Fruit fly (Drosophila melanogaster) whole organism, prepupa: ENCODE results near the gene CG14085.

Source experiments
- Blimp-1 ChIP-seq: fragments of 200-800 bp; sonication (Bioruptor generic); optimal IDR thresholded peaks from 3 replicates; lab custom pipeline; 2017; ENCODE audit warnings: missing biosample characterization, missing genetic modification characterization, mild to moderate bottlenecking, moderate library complexity, missing genetic modification reagents
- CG10631 ChIP-seq: fragments of 200-800 bp; sonication (Bioruptor generic); optimal IDR thresholded peaks from 2 replicates; lab custom pipeline; 2016; ENCODE audit warnings: missing biosample characterization, missing genetic modification characterization
- CG11294 ChIP-seq: fragments of 200-800 bp; sonication (Bioruptor generic); IDR thresholded peaks from 2 replicates; pipeline ENCODE4 v1.3.6; 2022; ENCODE audit warnings: missing biosample characterization, missing genetic modification characterization
- CG11762 ChIP-seq: fragments of 200-800 bp; sonication (Bioruptor generic); optimal IDR thresholded peaks from 3 replicates; lab custom pipeline; 2016; ENCODE audit warnings: missing biosample characterization, missing genetic modification characterization; ENCODE audit not compliant: insufficient read depth
- CG11902 ChIP-seq: fragments of 200-800 bp; sonication (Bioruptor generic); optimal IDR thresholded peaks from 3 replicates; lab custom pipeline; 2016; ENCODE audit warnings: missing biosample characterization, missing genetic modification characterization
- CG15336 ChIP-seq: fragments of 200-800 bp; sonication (Bioruptor generic); IDR thresholded peaks from 2 replicates; pipeline ENCODE4 v1.3.6; 2022; ENCODE audit warnings: missing biosample characterization, missing genetic modification characterization
- CG1621 ChIP-seq: fragments of 200-800 bp; sonication (Bioruptor generic); optimal IDR thresholded peaks from 3 replicates; lab custom pipeline; 2018; ENCODE audit warnings: missing biosample characterization, mild to moderate bottlenecking, missing genetic modification characterization
- CG16779 ChIP-seq: fragments of 200-800 bp; sonication (Bioruptor generic); optimal IDR thresholded peaks from 3 replicates; lab custom pipeline; 2017; ENCODE audit warnings: missing biosample characterization, mild to moderate bottlenecking, missing genetic modification characterization
- CG3032 ChIP-seq: fragments of 200-800 bp; optimal IDR thresholded peaks from 2 replicates; lab custom pipeline; 2019; ENCODE audit warnings: missing biosample characterization, mild to moderate bottlenecking, missing genetic modification characterization, moderate library complexity
- CG34406 ChIP-seq: fragments of 200-800 bp; sonication (Bioruptor generic); optimal IDR thresholded peaks from 3 replicates; lab custom pipeline; 2016; ENCODE audit warnings: missing biosample characterization, missing genetic modification characterization
- CG3919 ChIP-seq: fragments of 200-800 bp; sonication (Bioruptor generic); optimal IDR thresholded peaks from 3 replicates; lab custom pipeline; 2016; ENCODE audit warnings: missing biosample characterization, missing genetic modification characterization
- CG6163 ChIP-seq: fragments of 200-800 bp; sonication (Bioruptor generic); IDR thresholded peaks from 3 replicates; pipeline ENCODE4 v1.3.6; 2022; ENCODE audit warnings: missing biosample characterization, missing genetic modification characterization
- CG6276 ChIP-seq: fragments of 200-800 bp; sonication (Bioruptor generic); optimal IDR thresholded peaks from 2 replicates; lab custom pipeline; 2017; ENCODE audit warnings: missing biosample characterization, mild to moderate bottlenecking, missing genetic modification characterization
- CG6808 ChIP-seq: fragments of 200-800 bp; sonication (Bioruptor generic); optimal IDR thresholded peaks from 3 replicates; lab custom pipeline; 2017; ENCODE audit warnings: missing biosample characterization, missing genetic modification characterization, mild to moderate bottlenecking, moderate library complexity, missing genetic modification reagents
- CG7368 ChIP-seq: fragments of 200-800 bp; sonication (Bioruptor generic); optimal IDR thresholded peaks from 3 replicates; lab custom pipeline; 2016; ENCODE audit warnings: missing biosample characterization, missing genetic modification characterization
- CG8119 ChIP-seq: fragments of 200-800 bp; sonication (Bioruptor generic); IDR thresholded peaks from 3 replicates; pipeline ENCODE4 v1.3.6; 2022; ENCODE audit warnings: missing biosample characterization, missing genetic modification characterization
- Eip75B ChIP-seq: fragments of 200-800 bp; sonication (Bioruptor generic); optimal IDR thresholded peaks from 3 replicates; lab custom pipeline; 2016; ENCODE audit warnings: missing biosample characterization, missing genetic modification characterization
- Eip78C ChIP-seq: fragments of 200-800 bp; sonication (Bioruptor generic); peaks from one replicate; lab custom pipeline; 2016; ENCODE audit warnings: missing biosample characterization, missing genetic modification characterization
- Eip93F ChIP-seq: fragments of 200-800 bp; sonication (Bioruptor generic); optimal IDR thresholded peaks from 2 replicates; lab custom pipeline; 2016; ENCODE audit warnings: missing biosample characterization, mild to moderate bottlenecking, missing genetic modification characterization
- Gug ChIP-seq: fragments of 200-800 bp; sonication (Bioruptor generic); IDR thresholded peaks from 2 replicates; pipeline ENCODE4 v1.3.6; 2022; ENCODE audit warnings: missing biosample characterization, missing genetic modification characterization
- Hr38 ChIP-seq: sonication (Bioruptor generic); optimal IDR thresholded peaks from 2 replicates; lab custom pipeline; 2016; ENCODE audit warnings: missing biosample characterization, missing genetic modification characterization
- Hr39 ChIP-seq: fragments of 200-800 bp; sonication (Bioruptor generic); optimal IDR thresholded peaks from 2 replicates; lab custom pipeline; 2016; ENCODE audit warnings: missing biosample characterization, missing genetic modification characterization
- Sox102F ChIP-seq: fragments of 200-800 bp; sonication (Bioruptor generic); optimal IDR thresholded peaks from 2 replicates; lab custom pipeline; 2016; ENCODE audit warnings: missing biosample characterization, mild to moderate bottlenecking, missing genetic modification characterization
- Sox14 ChIP-seq: fragments of 200-800 bp; sonication (Bioruptor generic); optimal IDR thresholded peaks from 3 replicates; lab custom pipeline; 2016; ENCODE audit warnings: missing biosample characterization, missing genetic modification characterization
- Sox15 ChIP-seq: fragments of 200-800 bp; sonication (Bioruptor generic); optimal IDR thresholded peaks from 3 replicates; lab custom pipeline; 2016; ENCODE audit warnings: missing biosample characterization, missing genetic modification characterization
- achi ChIP-seq: fragments of 200-800 bp; sonication (Bioruptor generic); optimal IDR thresholded peaks from 3 replicates; lab custom pipeline; 2016; ENCODE audit warnings: missing biosample characterization, missing genetic modification characterization
- acj6 ChIP-seq: fragments of 200-800 bp; sonication (Bioruptor generic); optimal IDR thresholded peaks from 3 replicates; lab custom pipeline; 2016; ENCODE audit warnings: missing biosample characterization, missing genetic modification characterization
- cyc ChIP-seq: fragments of 200-800 bp; sonication (Bioruptor generic); optimal IDR thresholded peaks from 3 replicates; lab custom pipeline; 2016; ENCODE audit warnings: missing biosample characterization, missing genetic modification characterization
- dac ChIP-seq: fragments of 200-800 bp; sonication (Bioruptor generic); optimal IDR thresholded peaks from 2 replicates; lab custom pipeline; 2017; ENCODE audit warnings: missing biosample characterization, mild to moderate bottlenecking, missing genetic modification characterization
- eg ChIP-seq: fragments of 200-800 bp; sonication (Bioruptor generic); IDR thresholded peaks from 3 replicates; pipeline ENCODE4 v1.3.6; 2022; ENCODE audit warnings: missing biosample characterization, missing genetic modification characterization
- esn ChIP-seq: fragments of 200-800 bp; sonication (Bioruptor generic); optimal IDR thresholded peaks from 2 replicates; lab custom pipeline; 2016; ENCODE audit warnings: missing biosample characterization, mild to moderate bottlenecking, missing genetic modification characterization, moderate library complexity
- fd85E ChIP-seq: fragments of 200-800 bp; sonication (Bioruptor generic); optimal IDR thresholded peaks from 3 replicates; lab custom pipeline; 2016; ENCODE audit warnings: missing biosample characterization, missing genetic modification characterization
- net ChIP-seq: fragments of 200-800 bp; sonication (Bioruptor generic); optimal IDR thresholded peaks from 3 replicates; lab custom pipeline; 2016; ENCODE audit warnings: missing biosample characterization, missing genetic modification characterization
- pdm3 ChIP-seq: fragments of 200-800 bp; sonication (Bioruptor generic); optimal IDR thresholded peaks from 3 replicates; lab custom pipeline; 2016; ENCODE audit warnings: missing biosample characterization, missing genetic modification characterization
- ss ChIP-seq, 2 experiments: fragments of 200-800 bp; sonication (Bioruptor generic); optimal IDR thresholded peaks; 2 replicates in 1 of 2; 3 replicates in 1 of 2; lab custom pipeline; 2017 to 2018; ENCODE audit warnings: mild to moderate bottlenecking in 2 of 2, missing biosample characterization in 2 of 2, missing genetic modification characterization in 2 of 2, moderate library complexity in 1 of 2
- svp ChIP-seq: fragments of 200-800 bp; sonication (Bioruptor generic); peaks from one replicate; lab custom pipeline; 2016; ENCODE audit warnings: missing biosample characterization, missing genetic modification characterization
- topi ChIP-seq: fragments of 200-800 bp; sonication (Bioruptor generic); optimal IDR thresholded peaks from 3 replicates; lab custom pipeline; 2016; ENCODE audit warnings: missing biosample characterization, missing genetic modification characterization
- vri ChIP-seq: fragments of 200-800 bp; sonication (Bioruptor generic); optimal IDR thresholded peaks from 3 replicates; lab custom pipeline; 2016; ENCODE audit warnings: missing biosample characterization, mild to moderate bottlenecking, missing genetic modification characterization

Gene CG14085

dm6 chr3L:19280700-19281099 lies 11.5 kb downstream of the CG14085 start, which contains the start of gene CG14089:
Gene CG14089, minus strand, starts transcription at chr3L:19280800.
- TF ChIP-seq CG3032 (tag; lab: Kevin White, UChicago) (no peak), CG6276 (GFP tag; lab: Kevin White, UChicago) (no peak), cyc (GFP tag; lab: Kevin White, UChicago) (no peak), CG34406 (GFP tag; lab: Kevin White, UChicago) (no peak), Gug (GFP tag; lab: Robert Waterston, UW) (no peak), Hr39 (GFP tag; lab: Kevin White, UChicago) (no peak), Hr38 (GFP tag; lab: Kevin White, UChicago) (no peak), dac (GFP tag; lab: Kevin White, UChicago) (no peak), CG8119 (GFP tag; lab: Robert Waterston, UW) (no peak), acj6 (GFP tag; lab: Kevin White, UChicago) (no peak)

dm6 chr3L:19288395-19288969 lies 19.3 kb downstream of the CG14085 start:
- no peak for TF ChIP-seq eg (GFP tag; lab: Robert Waterston, UW)
- TF ChIP-seq CG11294: no peak
- TF ChIP-seq Sox15 (GFP tag; lab: Kevin White, UChicago): no peak
- no peak for TF ChIP-seq Eip93F
- no peak for TF ChIP-seq CG7368 (GFP tag; lab: Kevin White, UChicago)
- TF ChIP-seq Hr38 (GFP tag; lab: Kevin White, UChicago): no peak
- TF ChIP-seq svp (GFP tag; lab: Kevin White, UChicago): peak; percentile 97
- no peak for TF ChIP-seq net (GFP tag; lab: Kevin White, UChicago)
- TF ChIP-seq ss (GFP tag; optimal IDR thresholded peaks at IDR 0.05; lab: Kevin White, UChicago): no peak
- TF ChIP-seq pdm3 (GFP tag; lab: Kevin White, UChicago): no peak
- peak; percentile 40 for TF ChIP-seq vri

- peak; percentile 52 for TF ChIP-seq svp (GFP tag; lab: Kevin White, UChicago)
- no peak for TF ChIP-seq esn (GFP tag; lab: Kevin White, UChicago)
- TF ChIP-seq Eip93F: no peak
Observed at dm6 chr3L:19289411-19289810, 20.3 kb downstream of the CG14085 start.

- TF ChIP-seq achi (GFP tag; lab: Kevin White, UChicago) (no peak), Eip75B (GFP tag; lab: Kevin White, UChicago) (peak; percentile 0), Eip78C (GFP tag; lab: Kevin White, UChicago) (peak; percentile 57), svp (GFP tag; lab: Kevin White, UChicago) (peak; percentile 71), Blimp-1 (GFP tag; lab: Kevin White, UChicago) (peak; percentile 53)
Observed at dm6 chr3L:19291465-19292413, 22.6 kb downstream of the CG14085 start.

- TF ChIP-seq cyc (GFP tag; lab: Kevin White, UChicago) (peak; percentile 54), Sox102F (GFP tag; lab: Kevin White, UChicago) (peak; percentile 52), fd85E (GFP tag; lab: Kevin White, UChicago) (peak; percentile 52), CG10631 (GFP tag; lab: Kevin White, UChicago) (peak; percentile 87), topi (GFP tag; lab: Kevin White, UChicago) (peak; percentile 71), CG3032 (tag; lab: Kevin White, UChicago) (peak; percentile 90), CG6808 (GFP tag; lab: Kevin White, UChicago) (peak; percentile 79), Gug (GFP tag; lab: Robert Waterston, UW) (peak; percentile 79), CG3919 (peak; percentile 80), achi (GFP tag; lab: Kevin White, UChicago) (peak; percentile 87), CG16779 (tag; lab: Kevin White, UChicago) (peak; percentile 81), vri (peak; percentile 63), CG8119 (GFP tag; lab: Robert Waterston, UW) (peak; percentile 96), pdm3 (GFP tag; lab: Kevin White, UChicago) (peak; percentile 67), CG11902 (GFP tag; lab: Kevin White, UChicago) (peak; percentile 38), CG6163 (GFP tag; lab: Robert Waterston, UW) (peak; percentile 90), CG1621 (tag; lab: Kevin White, UChicago) (peak; percentile 38), CG6276 (GFP tag; lab: Kevin White, UChicago) (peak; percentile 94), dac (GFP tag; lab: Kevin White, UChicago) (peak; percentile 49), CG11762 (peak; percentile 83), CG11294 (peak; percentile 78), CG15336 (peak; percentile 94), Sox14 (GFP tag; lab: Kevin White, UChicago) (peak; percentile 72), CG34406 (GFP tag; lab: Kevin White, UChicago) (peak; percentile 84)
Observed at dm6 chr3L:19292440-19293175, 23.5 kb downstream of the CG14085 start, which contains the start of gene Gbs-76A. Gene Gbs-76A, minus strand, starts transcription at chr3L:19292766.
